Worm (Caenorhabditis elegans) whole organism, early embryonic: Measurements from ENCODE around the gene C06A6.2.

Source experiments
- B0310.2 ChIP-seq: sonication (generic microtip); optimal IDR thresholded peaks from 2 replicates; lab custom pipeline; 2016; ENCODE audit warnings: mild to moderate bottlenecking, missing genetic modification characterization, missing compliant biosample characterization
- F13C5.2 ChIP-seq: sonication (generic microtip); optimal IDR thresholded peaks from 2 replicates; lab custom pipeline; 2017; ENCODE audit warnings: mild to moderate bottlenecking, missing genetic modification characterization, inconsistent platforms, missing compliant biosample characterization
- aly-1 ChIP-seq: sonication (generic microtip); optimal IDR thresholded peaks from 2 replicates; lab custom pipeline; 2016; ENCODE audit warnings: missing genetic modification characterization, missing compliant biosample characterization
- ama-1 ChIP-seq: fragments of 150-350 bp; optimal IDR thresholded peaks from 2 replicates; lab custom pipeline; 2014
- ceh-13 ChIP-seq: fragments of 200-800 bp; sonication (Bioruptor generic); optimal IDR thresholded peaks from 2 replicates; lab custom pipeline; 2018; ENCODE audit warnings: mild to moderate bottlenecking, missing genetic modification characterization, missing compliant biosample characterization
- ceh-36 ChIP-seq: sonication (generic microtip); optimal IDR thresholded peaks from 2 replicates; lab custom pipeline; 2016; ENCODE audit warnings: missing genetic modification characterization, inconsistent platforms, missing compliant biosample characterization
- ets-7 ChIP-seq: sonication (generic microtip); optimal IDR thresholded peaks from 2 replicates; lab custom pipeline; 2016; ENCODE audit warnings: missing genotype, missing genetic modification characterization, missing compliant biosample characterization
- flt-1 ChIP-seq: fragments of 200-800 bp; sonication (Bioruptor generic); IDR thresholded peaks from 2 replicates; pipeline ENCODE4 v1.3.6; 2022; ENCODE audit warnings: missing genetic modification characterization, missing compliant biosample characterization
- hmbx-1 ChIP-seq: sonication (generic microtip); optimal IDR thresholded peaks from 2 replicates; lab custom pipeline; 2016; ENCODE audit warnings: mild to moderate bottlenecking, missing genetic modification characterization, missing compliant biosample characterization
- hmg-4 ChIP-seq: fragments of 200-800 bp; sonication (Bioruptor generic); optimal IDR thresholded peaks from 2 replicates; lab custom pipeline; 2018; ENCODE audit warnings: mild to moderate bottlenecking, missing genetic modification characterization, missing compliant biosample characterization
- hnd-1 ChIP-seq: sonication (generic microtip); optimal IDR thresholded peaks from 2 replicates; lab custom pipeline; 2016; ENCODE audit warnings: missing genetic modification characterization, missing compliant biosample characterization
- pes-1 ChIP-seq: fragments of 200-800 bp; sonication (Bioruptor generic); IDR thresholded peaks from 2 replicates; pipeline ENCODE4 v1.3.6; 2022; ENCODE audit warnings: missing genetic modification reagents, missing genetic modification characterization, missing compliant biosample characterization
- scrt-1 ChIP-seq: fragments of 200-800 bp; sonication (Bioruptor generic); IDR thresholded peaks from 2 replicates; pipeline ENCODE4 v1.3.6; 2022; ENCODE audit warnings: missing genetic modification characterization, missing compliant biosample characterization
- sea-1 ChIP-seq: fragments of 200-800 bp; sonication (Bioruptor generic); conservative IDR thresholded peaks from 2 replicates; pipeline ENCODE4 v1.3.6; 2022; ENCODE audit warnings: missing genetic modification characterization, missing compliant biosample characterization
- tbx-11 ChIP-seq: fragments of 200-800 bp; sonication (Bioruptor generic); IDR thresholded peaks from 2 replicates; pipeline ENCODE4 v1.3.6; 2022; ENCODE audit warnings: missing genetic modification characterization, missing compliant biosample characterization
- tbx-37 ChIP-seq: fragments of 200-800 bp; sonication (Bioruptor generic); conservative IDR thresholded peaks from 2 replicates; pipeline ENCODE4 v1.3.6; 2022; ENCODE audit warnings: missing genetic modification reagents, missing genetic modification characterization, missing compliant biosample characterization
- tra-4 ChIP-seq: sonication (generic microtip); optimal IDR thresholded peaks from 2 replicates; lab custom pipeline; 2017; ENCODE audit warnings: missing genetic modification characterization, missing compliant biosample characterization

Gene C06A6.2

DNA sequence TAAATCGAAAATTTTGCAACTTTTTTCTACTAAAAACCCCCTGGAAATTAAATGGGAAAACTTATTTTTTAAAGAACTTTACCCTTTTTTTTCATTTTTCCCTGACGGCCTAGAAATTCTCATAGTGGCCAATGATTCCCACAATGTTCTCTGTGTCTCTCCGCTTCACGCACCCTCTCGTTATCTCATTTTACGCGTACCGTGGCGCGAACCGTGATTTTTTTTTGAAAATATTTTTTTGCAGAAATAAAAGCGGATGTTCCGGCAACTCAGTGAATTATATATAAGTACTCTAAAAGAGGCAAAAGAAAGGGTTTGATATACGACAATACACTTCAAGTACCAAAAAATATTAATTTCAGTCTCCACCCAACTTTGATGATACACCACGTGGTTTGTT, at the start of gene C06A6.2:
Gene C06A6.2, plus strand, starts transcription at position 237 of the 400 bp plus-strand sequence.
- TF ChIP-seq tbx-11 (GFP tag; lab: Robert Waterston, UW), result no peak
- no peak for TF ChIP-seq ets-7 (tag; lab: Kevin White, UChicago)
- TF ChIP-seq ceh-13 (GFP tag; lab: Kevin White, UChicago), result no peak
- no peak for TF ChIP-seq hnd-1 (tag; lab: Kevin White, UChicago)
- no peak for TF ChIP-seq hmbx-1 (tag; lab: Kevin White, UChicago)
- TF ChIP-seq scrt-1, result no peak
- TF ChIP-seq F13C5.2 (tag; lab: Kevin White, UChicago), result no peak
- TF ChIP-seq aly-1 (tag; lab: Kevin White, UChicago), result no peak
- TF ChIP-seq flt-1 (GFP tag; lab: Robert Waterston, UW), result no peak
- TF ChIP-seq ceh-36, result no peak
- no peak for TF ChIP-seq B0310.2 (tag; lab: Kevin White, UChicago)
- no peak for TF ChIP-seq tra-4
- no peak for TF ChIP-seq ama-1 (lab: Kevin White, UChicago)
- TF ChIP-seq hmg-4 (GFP tag; lab: Kevin White, UChicago), result no peak
- no peak for TF ChIP-seq pes-1 (GFP tag; lab: Robert Waterston, UW)
- TF ChIP-seq tbx-37 (GFP tag; lab: Robert Waterston, UW), result no peak
- TF ChIP-seq sea-1 (GFP tag; lab: Robert Waterston, UW), result no peak

DNA sequence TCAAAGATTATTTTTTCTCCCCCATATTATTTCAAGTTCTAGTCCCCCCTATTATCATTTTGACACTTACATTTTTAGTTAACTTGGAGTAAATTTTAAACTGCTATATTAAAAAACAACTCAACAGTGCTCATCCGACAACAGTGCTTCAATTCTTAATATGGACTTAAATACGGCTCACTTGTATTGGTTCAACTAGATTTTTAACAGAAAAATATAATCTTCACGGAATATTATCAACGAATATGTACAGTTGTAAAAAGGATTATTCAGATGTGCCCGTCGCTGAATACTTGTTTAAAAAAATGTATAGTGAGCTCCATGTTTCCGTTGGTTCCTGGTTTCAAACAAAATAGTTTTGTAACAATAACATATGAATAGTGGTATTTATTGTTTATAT, 46.1 kb upstream of the C06A6.2 start:
- TF ChIP-seq hmbx-1 (tag; lab: Kevin White, UChicago), result no peak
- no peak for TF ChIP-seq B0310.2 (tag; lab: Kevin White, UChicago)
- no peak for TF ChIP-seq pes-1 (GFP tag; lab: Robert Waterston, UW)
- no peak for TF ChIP-seq F13C5.2 (tag; lab: Kevin White, UChicago)
- TF ChIP-seq flt-1 (GFP tag; lab: Robert Waterston, UW), result no peak
- TF ChIP-seq scrt-1, result no peak
- TF ChIP-seq hnd-1 (tag; lab: Kevin White, UChicago), result no peak
- no peak for TF ChIP-seq tbx-37 (GFP tag; lab: Robert Waterston, UW)

DNA sequence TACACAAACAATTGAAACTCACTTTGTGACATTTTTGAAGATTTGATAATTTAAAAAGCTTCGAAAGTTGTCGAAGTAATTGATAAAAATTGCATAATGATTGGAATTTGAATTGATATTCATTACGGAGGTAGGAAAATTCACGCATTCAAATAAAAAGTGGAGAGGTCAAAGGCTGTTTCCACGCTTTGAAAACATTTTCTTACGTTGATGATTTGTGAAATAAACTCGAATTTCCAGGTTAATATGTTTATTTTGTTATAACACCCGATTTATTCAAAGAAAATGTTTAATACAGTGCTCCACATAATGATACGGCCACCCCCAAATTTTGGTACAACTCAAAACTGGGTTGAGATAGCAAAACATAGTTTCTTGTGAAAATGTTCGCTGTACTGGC, 43.2 kb upstream of the C06A6.2 start, which contains the start of gene C33H5.16:
Gene C33H5.16, minus strand, starts transcription at position 101 of the 400 bp plus-strand sequence.
- TF ChIP-seq aly-1 (tag; lab: Kevin White, UChicago), result no peak
- no peak for TF ChIP-seq hnd-1 (tag; lab: Kevin White, UChicago)
- TF ChIP-seq hmbx-1 (tag; lab: Kevin White, UChicago), result no peak
- TF ChIP-seq ceh-36, result no peak
- no peak for TF ChIP-seq tbx-37 (GFP tag; lab: Robert Waterston, UW)
- TF ChIP-seq sea-1 (GFP tag; lab: Robert Waterston, UW), result no peak
- TF ChIP-seq tra-4, result no peak
- no peak for TF ChIP-seq flt-1 (GFP tag; lab: Robert Waterston, UW)

DNA sequence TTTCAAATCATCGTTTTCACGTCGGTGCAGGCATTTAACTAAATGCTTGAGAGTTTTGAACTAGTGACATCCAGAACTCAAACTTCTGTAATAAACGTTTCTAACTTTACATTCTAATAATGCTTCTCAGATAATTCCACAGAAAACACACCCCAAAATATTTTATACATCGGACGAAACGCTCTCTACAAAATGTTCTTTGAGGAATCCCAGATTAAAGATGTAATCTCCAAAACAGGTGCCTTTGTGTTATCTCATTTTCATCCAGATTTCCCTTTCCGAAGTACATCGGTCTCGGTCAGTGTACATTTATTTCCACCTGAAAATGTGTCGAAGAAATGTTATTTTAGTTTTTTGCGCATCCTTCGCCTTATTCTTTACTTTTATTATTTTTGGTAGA, 41.7 kb upstream of the C06A6.2 start, which contains the start of gene C33H5.2:
Gene C33H5.2, plus strand, starts transcription at position 301 of the 400 bp plus-strand sequence.
- TF ChIP-seq tra-4 (no peak), ceh-13 (GFP tag; lab: Kevin White, UChicago) (no peak), ets-7 (tag; lab: Kevin White, UChicago) (no peak), F13C5.2 (tag; lab: Kevin White, UChicago) (no peak), tbx-11 (GFP tag; lab: Robert Waterston, UW) (no peak), hmg-4 (GFP tag; lab: Kevin White, UChicago) (no peak), hnd-1 (tag; lab: Kevin White, UChicago) (no peak), pes-1 (GFP tag; lab: Robert Waterston, UW) (no peak), tbx-37 (GFP tag; lab: Robert Waterston, UW) (no peak), ceh-36 (no peak), B0310.2 (tag; lab: Kevin White, UChicago) (no peak), hmbx-1 (tag; lab: Kevin White, UChicago) (no peak), sea-1 (GFP tag; lab: Robert Waterston, UW) (no peak), aly-1 (tag; lab: Kevin White, UChicago) (no peak), flt-1 (GFP tag; lab: Robert Waterston, UW) (no peak), ama-1 (lab: Kevin White, UChicago) (no peak)

DNA sequence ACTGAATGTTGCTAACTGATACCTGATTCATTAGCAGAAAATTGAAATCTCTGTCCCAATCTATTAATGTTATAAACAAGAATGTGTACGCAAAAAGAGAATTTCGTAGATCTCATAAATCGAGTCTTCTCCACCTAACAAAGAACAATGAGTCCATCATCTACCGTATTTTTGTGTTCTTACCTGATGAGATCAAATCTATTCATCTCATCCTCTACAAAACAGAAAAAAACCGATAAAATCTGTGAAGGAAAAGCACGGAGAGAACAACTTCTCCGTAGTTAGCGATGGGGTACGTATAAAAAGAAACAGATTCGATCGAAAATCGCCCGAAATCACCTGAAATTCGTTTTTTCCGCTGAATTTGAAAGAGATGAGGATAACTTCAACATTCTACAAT, 37.8 kb upstream of the C06A6.2 start, which contains the start of gene C33H5.1:
Gene C33H5.1, plus strand, starts transcription at position 330 of the 400 bp plus-strand sequence.
- TF ChIP-seq hmbx-1 (tag; lab: Kevin White, UChicago), result no peak
- no peak for TF ChIP-seq ama-1 (lab: Kevin White, UChicago)
- no peak for TF ChIP-seq tbx-37 (GFP tag; lab: Robert Waterston, UW)
- TF ChIP-seq flt-1 (GFP tag; lab: Robert Waterston, UW), result no peak
- TF ChIP-seq B0310.2 (tag; lab: Kevin White, UChicago), result no peak
- TF ChIP-seq hnd-1 (tag; lab: Kevin White, UChicago), result no peak
- no peak for TF ChIP-seq pes-1 (GFP tag; lab: Robert Waterston, UW)
- TF ChIP-seq F13C5.2 (tag; lab: Kevin White, UChicago), result no peak
- TF ChIP-seq ceh-36, result no peak
- no peak for TF ChIP-seq ets-7 (tag; lab: Kevin White, UChicago)
- no peak for TF ChIP-seq tbx-11 (GFP tag; lab: Robert Waterston, UW)
- TF ChIP-seq scrt-1, result no peak
- TF ChIP-seq tra-4, result no peak
- TF ChIP-seq ceh-13 (GFP tag; lab: Kevin White, UChicago), result no peak
- TF ChIP-seq sea-1 (GFP tag; lab: Robert Waterston, UW), result no peak
- TF ChIP-seq aly-1 (tag; lab: Kevin White, UChicago), result no peak

DNA sequence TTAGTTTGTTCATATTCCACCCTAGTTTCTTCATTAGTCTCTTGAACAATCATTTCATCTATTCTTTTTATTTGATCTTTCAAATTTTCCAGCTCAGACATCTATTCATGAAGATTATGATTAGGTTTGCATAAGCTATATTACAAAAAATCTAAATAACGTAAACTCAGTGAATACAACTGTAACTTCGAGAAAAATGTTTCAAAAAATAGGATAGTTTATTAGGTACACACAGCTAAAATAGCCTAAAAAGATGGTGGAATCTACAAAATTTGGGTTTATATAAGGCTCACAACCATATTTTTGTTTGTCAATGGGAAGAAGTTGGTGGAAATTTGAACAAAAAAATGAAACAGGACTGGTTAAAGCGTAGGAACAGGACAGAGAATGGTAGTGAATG, 33.7 kb upstream of the C06A6.2 start, which contains the start of gene zgpa-1:
Gene zgpa-1, minus strand, starts transcription at position 101 of the 400 bp plus-strand sequence.
- TF ChIP-seq ets-7 (tag; lab: Kevin White, UChicago), result no peak
- TF ChIP-seq ceh-13 (GFP tag; lab: Kevin White, UChicago), result no peak
- TF ChIP-seq F13C5.2 (tag; lab: Kevin White, UChicago), result no peak
- no peak for TF ChIP-seq tbx-11 (GFP tag; lab: Robert Waterston, UW)
- TF ChIP-seq ama-1 (lab: Kevin White, UChicago), result no peak
- TF ChIP-seq hmg-4 (GFP tag; lab: Kevin White, UChicago), result no peak
- no peak for TF ChIP-seq B0310.2 (tag; lab: Kevin White, UChicago)
- TF ChIP-seq scrt-1, result no peak
- no peak for TF ChIP-seq aly-1 (tag; lab: Kevin White, UChicago)
- TF ChIP-seq tra-4, result no peak
- TF ChIP-seq pes-1 (GFP tag; lab: Robert Waterston, UW), result no peak
- TF ChIP-seq tbx-37 (GFP tag; lab: Robert Waterston, UW), result no peak
- TF ChIP-seq hnd-1 (tag; lab: Kevin White, UChicago), result no peak
- TF ChIP-seq flt-1 (GFP tag; lab: Robert Waterston, UW), result no peak
- no peak for TF ChIP-seq ceh-36
- no peak for TF ChIP-seq sea-1 (GFP tag; lab: Robert Waterston, UW)
